Worm (Caenorhabditis elegans) whole organism, L1 larva: Measurements from ENCODE around the gene lips-12.

Experiments used
- C16A3.4 ChIP-seq: fragments of 150-350 bp; optimal IDR thresholded peaks from 2 replicates; lab custom pipeline; 2014; ENCODE audit warnings: missing biosample characterization, missing genetic modification characterization
- F16B12.6 ChIP-seq: fragments of 150-350 bp; optimal IDR thresholded peaks from 2 replicates; lab custom pipeline; 2014; ENCODE audit warnings: missing biosample characterization, missing genetic modification characterization
- alr-1 ChIP-seq: fragments of 200-800 bp; sonication (Bioruptor generic); optimal IDR thresholded peaks from 2 replicates; lab custom pipeline; 2018; ENCODE audit warnings: borderline replicate concordance, mild to moderate bottlenecking, missing genetic modification characterization, missing compliant biosample characterization
- ceh-63 ChIP-seq: fragments of 200-800 bp; sonication (Bioruptor generic); optimal IDR thresholded peaks from 2 replicates; lab custom pipeline; 2018; ENCODE audit warnings: mild to moderate bottlenecking, missing genetic modification characterization, missing compliant biosample characterization
- ceh-82 ChIP-seq, 3 experiments: fragments of 150-350 bp in 1 of 3; sonication (generic microtip) in 2 of 3; optimal IDR thresholded peaks; 2 replicates each; lab custom pipeline; 2014 to 2017; ENCODE audit warnings: missing biosample characterization in 3 of 3, missing genetic modification characterization in 3 of 3
- ceh-88 ChIP-seq: fragments of 200-800 bp; sonication (Bioruptor generic); IDR thresholded peaks from 2 replicates; pipeline ENCODE4 v1.3.6; 2022; ENCODE audit warnings: missing genetic modification characterization, missing compliant biosample characterization
- ceh-90 ChIP-seq: sonication (generic microtip); optimal IDR thresholded peaks from 2 replicates; lab custom pipeline; 2016; ENCODE audit warnings: missing genetic modification characterization, missing compliant biosample characterization
- ces-1 ChIP-seq: fragments of 150-350 bp; optimal IDR thresholded peaks from 2 replicates; lab custom pipeline; 2014; ENCODE audit warnings: missing biosample characterization, missing genetic modification reagents, missing genetic modification characterization
- efl-1 ChIP-seq, 4 experiments: fragments of 150-350 bp; optimal IDR thresholded peaks in 3 of 4; peaks in 1 of 4; 1 replicate in 1 of 4; 2 replicates in 3 of 4; lab custom pipeline; 2014; ENCODE audit warnings: missing biosample characterization in 2 of 4, missing genetic modification characterization in 2 of 4, missing genetic modification reagents in 2 of 4
- efl-3 ChIP-seq: fragments of 200-800 bp; sonication (Bioruptor generic); optimal IDR thresholded peaks from 2 replicates; lab custom pipeline; 2018; ENCODE audit warnings: mild to moderate bottlenecking, missing genetic modification characterization, missing compliant biosample characterization
- egl-13 ChIP-seq: sonication (generic microtip); optimal IDR thresholded peaks from 2 replicates; lab custom pipeline; 2016; ENCODE audit warnings: missing genotype, missing genetic modification reagents, missing genetic modification characterization, missing compliant biosample characterization
- egl-27 ChIP-seq, 2 experiments: fragments of 150-350 bp in 1 of 2; sonication (generic microtip); optimal IDR thresholded peaks; 3 replicates each; lab custom pipeline; 2017 to 2018; ENCODE audit warnings: missing biosample characterization in 2 of 2, missing genetic modification characterization in 2 of 2, missing genetic modification reagents in 2 of 2
- elt-2 ChIP-seq: sonication (generic microtip); optimal IDR thresholded peaks from 2 replicates; lab custom pipeline; 2016; ENCODE audit warnings: missing genetic modification characterization, mild to moderate bottlenecking, inconsistent platforms, missing compliant biosample characterization, missing genetic modification reagents
- elt-3 ChIP-seq, 6 experiments: fragments of 150-350 bp in 1 of 6; sonication (generic microtip); optimal IDR thresholded peaks; 2 replicates each; lab custom pipeline; 2017 to 2018; ENCODE audit warnings: missing biosample characterization in 6 of 6, missing genetic modification characterization in 6 of 6, inconsistent platforms in 1 of 6
- ets-5 ChIP-seq: fragments of 200-800 bp; sonication (Bioruptor generic); IDR thresholded peaks from 2 replicates; pipeline ENCODE4 v1.3.6; 2022; ENCODE audit warnings: missing genetic modification characterization, missing compliant biosample characterization
- fkh-8 ChIP-seq: sonication (generic microtip); optimal IDR thresholded peaks from 2 replicates; lab custom pipeline; 2016; ENCODE audit warnings: mild to moderate bottlenecking, missing genetic modification characterization, missing compliant biosample characterization
- fos-1 ChIP-seq: fragments of 150-350 bp; optimal IDR thresholded peaks from 2 replicates; lab custom pipeline; 2014; ENCODE audit warnings: missing biosample characterization, missing genetic modification characterization
- hlh-4 ChIP-seq: sonication (generic microtip); optimal IDR thresholded peaks from 2 replicates; lab custom pipeline; 2016; ENCODE audit warnings: mild to moderate bottlenecking, missing genetic modification characterization, missing compliant biosample characterization
- hpl-2 ChIP-seq: fragments of 150-350 bp; optimal IDR thresholded peaks from 2 replicates; lab custom pipeline; 2014; ENCODE audit warnings: missing biosample characterization, missing genetic modification reagents, missing genetic modification characterization
- isw-1 ChIP-seq: fragments of 200-800 bp; sonication (Bioruptor generic); IDR thresholded peaks from 2 replicates; pipeline ENCODE4 v1.3.6; 2022; ENCODE audit warnings: missing genetic modification characterization, missing compliant biosample characterization
- jun-1 ChIP-seq: fragments of 150-350 bp; optimal IDR thresholded peaks from 2 replicates; lab custom pipeline; 2014; ENCODE audit warnings: missing biosample characterization, missing genetic modification reagents, missing genetic modification characterization
- lin-13 ChIP-seq: fragments of 150-350 bp; optimal IDR thresholded peaks from 2 replicates; lab custom pipeline; 2014; ENCODE audit warnings: missing biosample characterization, missing genetic modification reagents, missing genetic modification characterization
- lin-14 ChIP-seq: fragments of 200-800 bp; sonication (Bioruptor generic); optimal IDR thresholded peaks from 2 replicates; lab custom pipeline; 2018; ENCODE audit warnings: mild to moderate bottlenecking, missing genetic modification characterization, moderate library complexity, missing compliant biosample characterization
- lin-15B ChIP-seq: fragments of 150-350 bp; sonication (generic microtip); optimal IDR thresholded peaks from 3 replicates; lab custom pipeline; 2014; ENCODE audit warnings: missing biosample characterization, missing genetic modification characterization
- lin-35 ChIP-seq, 2 experiments: fragments of 150-350 bp; optimal IDR thresholded peaks; 2 replicates each; lab custom pipeline; 2014; ENCODE audit warnings: missing biosample characterization in 2 of 2, missing genetic modification characterization in 2 of 2, missing genetic modification reagents in 2 of 2
- lin-39 ChIP-seq: fragments of 150-350 bp; optimal IDR thresholded peaks from 2 replicates; lab custom pipeline; 2014; ENCODE audit warnings: missing biosample characterization, missing genetic modification reagents, missing genetic modification characterization
- lsy-2 ChIP-seq, 2 experiments: fragments of 150-350 bp; optimal IDR thresholded peaks; 2 replicates each; lab custom pipeline; 2014; ENCODE audit warnings: missing biosample characterization in 2 of 2, missing genetic modification characterization in 2 of 2
- mdl-1 ChIP-seq, 2 experiments: fragments of 150-350 bp; optimal IDR thresholded peaks; 2 replicates each; lab custom pipeline; 2014 to 2017; ENCODE audit warnings: missing biosample characterization in 2 of 2, missing genetic modification characterization in 2 of 2, inconsistent platforms in 1 of 2
- mep-1 ChIP-seq: fragments of 150-350 bp; optimal IDR thresholded peaks from 2 replicates; lab custom pipeline; 2014; ENCODE audit warnings: missing biosample characterization, missing genetic modification characterization
- nhr-11 ChIP-seq: fragments of 150-350 bp; optimal IDR thresholded peaks from 2 replicates; lab custom pipeline; 2014; ENCODE audit warnings: missing biosample characterization, missing genetic modification characterization
- nhr-19 ChIP-seq: fragments of 200-800 bp; sonication (Bioruptor generic); conservative IDR thresholded peaks from 2 replicates; pipeline ENCODE4 v1.3.6; 2022; ENCODE audit warnings: missing genetic modification characterization, missing compliant biosample characterization
- nhr-20 ChIP-seq: sonication (generic microtip); optimal IDR thresholded peaks from 2 replicates; lab custom pipeline; 2016; ENCODE audit warnings: mild to moderate bottlenecking, missing genetic modification characterization, missing compliant biosample characterization
- nhr-47 ChIP-seq: sonication (generic microtip); optimal IDR thresholded peaks from 2 replicates; lab custom pipeline; 2016; ENCODE audit warnings: mild to moderate bottlenecking, missing genetic modification characterization, moderate library complexity, missing compliant biosample characterization
- nhr-71 ChIP-seq: sonication (generic microtip); optimal IDR thresholded peaks from 2 replicates; lab custom pipeline; 2016; ENCODE audit warnings: mild to moderate bottlenecking, missing genetic modification characterization, moderate library complexity, missing compliant biosample characterization
- nhr-76 ChIP-seq: sonication (generic microtip); optimal IDR thresholded peaks from 2 replicates; lab custom pipeline; 2017; ENCODE audit warnings: missing biosample characterization, missing genetic modification characterization
- nhr-84 ChIP-seq: sonication (generic microtip); optimal IDR thresholded peaks from 2 replicates; lab custom pipeline; 2017; ENCODE audit warnings: missing biosample characterization, missing genetic modification characterization
- nhr-85 ChIP-seq: sonication (generic microtip); peaks from one replicate; lab custom pipeline; 2016; ENCODE audit warnings: missing genetic modification characterization, inconsistent platforms, missing compliant biosample characterization
- pag-3 ChIP-seq: sonication (generic microtip); optimal IDR thresholded peaks from 2 replicates; lab custom pipeline; 2017; ENCODE audit warnings: missing genetic modification characterization, mild to moderate bottlenecking, missing compliant biosample characterization, antibody characterized with exemption, borderline replicate concordance; ENCODE audit not compliant: insufficient read depth
- pqm-1 ChIP-seq: sonication (generic microtip); optimal IDR thresholded peaks from 3 replicates; lab custom pipeline; 2017; ENCODE audit warnings: missing biosample characterization, missing genetic modification characterization
- skn-1 ChIP-seq: fragments of 150-350 bp; optimal IDR thresholded peaks from 2 replicates; lab custom pipeline; 2014; ENCODE audit warnings: missing biosample characterization, missing genetic modification characterization
- snpc-4 ChIP-seq: fragments of 150-350 bp; optimal IDR thresholded peaks from 2 replicates; lab custom pipeline; 2014; ENCODE audit warnings: missing biosample characterization, missing genetic modification characterization
- sptf-1 ChIP-seq: fragments of 150-350 bp; optimal IDR thresholded peaks from 2 replicates; lab custom pipeline; 2014; ENCODE audit warnings: missing biosample characterization, missing genetic modification characterization
- sup-37 ChIP-seq: fragments of 200-800 bp; sonication (Bioruptor generic); optimal IDR thresholded peaks from 2 replicates; lab custom pipeline; 2018; ENCODE audit warnings: mild to moderate bottlenecking, missing genetic modification characterization, missing compliant biosample characterization
- swsn-7 ChIP-seq: sonication (generic microtip); optimal IDR thresholded peaks from 2 replicates; lab custom pipeline; 2016; ENCODE audit warnings: missing genetic modification characterization, missing compliant biosample characterization
- tbx-2 ChIP-seq: sonication (generic microtip); optimal IDR thresholded peaks from 2 replicates; lab custom pipeline; 2016; ENCODE audit warnings: missing genetic modification characterization, missing compliant biosample characterization
- tlp-1 ChIP-seq: fragments of 150-350 bp; optimal IDR thresholded peaks from 2 replicates; lab custom pipeline; 2014; ENCODE audit warnings: missing biosample characterization, missing genetic modification characterization
- unc-130 ChIP-seq: fragments of 150-350 bp; optimal IDR thresholded peaks from 2 replicates; lab custom pipeline; 2017; ENCODE audit warnings: missing biosample characterization, missing genetic modification characterization, inconsistent platforms
- unc-62 ChIP-seq: fragments of 150-350 bp; optimal IDR thresholded peaks from 2 replicates; lab custom pipeline; 2014; ENCODE audit warnings: missing biosample characterization, missing genetic modification reagents, missing genetic modification characterization
- unc-98 ChIP-seq: fragments of 200-800 bp; sonication (Bioruptor generic); IDR thresholded peaks from 2 replicates; pipeline ENCODE4 v1.3.6; 2022; ENCODE audit warnings: missing genetic modification characterization, missing compliant biosample characterization
- xbp-1 ChIP-seq: sonication (generic microtip); optimal IDR thresholded peaks from 2 replicates; lab custom pipeline; 2016; ENCODE audit warnings: missing genetic modification characterization, missing compliant biosample characterization
- zag-1 ChIP-seq: fragments of 150-350 bp; optimal IDR thresholded peaks from 2 replicates; lab custom pipeline; 2014; ENCODE audit warnings: missing biosample characterization, missing genetic modification characterization
- ztf-11 ChIP-seq, 2 experiments: sonication (generic microtip); optimal IDR thresholded peaks; 2 replicates each; lab custom pipeline; 2016 to 2017; ENCODE audit warnings: missing genetic modification characterization in 2 of 2, missing biosample characterization in 1 of 2, missing compliant biosample characterization in 1 of 2
- ztf-4 ChIP-seq: fragments of 150-350 bp; optimal IDR thresholded peaks from 2 replicates; lab custom pipeline; 2014; ENCODE audit warnings: missing biosample characterization, missing genetic modification characterization

Gene lips-12

ce11 chrII:1084899-1085298 is 29.1 kb downstream of the lips-12 start:
- TF ChIP-seq swsn-7 (tag; lab: Kevin White, UChicago) (peak; percentile 62), ceh-88 (no peak; the same call in 1 of the 2 replicates), lin-35 (GFP tag; optimal IDR thresholded peaks at IDR 0.05; lab: Kevin White, UChicago) (peak in 1 of 2 experiments; percentile 44), nhr-11 (tag; lab: Kevin White, UChicago) (peak; percentile 61), unc-98 (GFP tag; lab: Robert Waterston, UW) (no peak), lin-15B (tag; lab: Kevin White, UChicago) (no peak), lsy-2 (tag; optimal IDR thresholded peaks at IDR 0.05; lab: Kevin White, UChicago) (peak; percentile 68 to 73), ceh-90 (no peak), fos-1 (tag; lab: Kevin White, UChicago) (peak; percentile 40), ceh-63 (GFP tag; lab: Kevin White, UChicago) (no peak), pqm-1 (tag; lab: Kevin White, UChicago) (no peak), nhr-20 (peak; percentile 61), mdl-1 (tag; optimal IDR thresholded peaks at IDR 0.05; lab: Kevin White, UChicago) (peak in 1 of 2 experiments; percentile 43), fkh-8 (tag; lab: Kevin White, UChicago) (peak; percentile 46), elt-3 (tag; optimal IDR thresholded peaks at IDR 0.05; lab: Kevin White, UChicago) (peak in 1 of 6 experiments; percentile 43), efl-3 (GFP tag; lab: Kevin White, UChicago) (no peak), skn-1 (tag; lab: Kevin White, UChicago) (peak; percentile 82), efl-1 (optimal IDR thresholded peaks at IDR 0.05; lab: Kevin White, UChicago) (peak; percentile 63 to 65), efl-1 (GFP tag; optimal IDR thresholded peaks at IDR 0.05 in 1 of 2; lab: Kevin White, UChicago) (peak in 1 of 2 experiments; percentile 36), xbp-1 (tag; lab: Kevin White, UChicago) (peak; percentile 47), nhr-84 (no peak), egl-13 (tag; lab: Kevin White, UChicago) (peak; percentile 16), tbx-2 (tag; lab: Kevin White, UChicago) (peak; percentile 51), lin-14 (GFP tag; lab: Kevin White, UChicago) (peak; percentile 91), pag-3 (no peak), sup-37 (GFP tag; lab: Kevin White, UChicago) (no peak), egl-27 (tag; optimal IDR thresholded peaks at IDR 0.05; lab: Kevin White, UChicago) (peak in 1 of 2 experiments; percentile 16), ceh-82 (tag; optimal IDR thresholded peaks at IDR 0.05; lab: Kevin White, UChicago) (peak; percentile 40 to 62 (median 45)), nhr-19 (GFP tag; lab: Robert Waterston, UW) (peak; percentile 60), sptf-1 (tag; lab: Kevin White, UChicago) (no peak), nhr-76 (no peak), hpl-2 (GFP tag; lab: Kevin White, UChicago) (no peak), nhr-47 (tag; lab: Kevin White, UChicago) (peak; percentile 65), tlp-1 (tag; lab: Kevin White, UChicago) (no peak), F16B12.6 (tag; lab: Kevin White, UChicago) (no peak), zag-1 (tag; lab: Kevin White, UChicago) (no peak), ztf-11 (tag; optimal IDR thresholded peaks at IDR 0.05; lab: Kevin White, UChicago) (no peak), alr-1 (no peak), elt-2 (tag; lab: Kevin White, UChicago) (no peak), ces-1 (no peak), nhr-85 (no peak), lin-13 (peak; percentile 47), mep-1 (tag; lab: Kevin White, UChicago) (peak; percentile 59), ets-5 (no peak), lin-39 (tag; lab: Kevin White, UChicago) (peak; percentile 26), unc-130 (tag; lab: Kevin White, UChicago) (peak; percentile 8), ztf-4 (no peak), hlh-4 (tag; lab: Kevin White, UChicago) (no peak), snpc-4 (peak; percentile 8), unc-62 (no peak), isw-1 (no peak), nhr-71 (tag; lab: Kevin White, UChicago) (peak; percentile 88), jun-1 (tag; lab: Kevin White, UChicago) (peak; percentile 30), C16A3.4 (tag; lab: Kevin White, UChicago) (no peak)
